Worm (Caenorhabditis elegans) whole organism, young adult: Measurements from ENCODE around the gene htrl-1.

ENCODE experiments used
- F23B12.7 ChIP-seq: sonication (generic microtip); optimal IDR thresholded peaks from 2 replicates; lab custom pipeline; 2017; ENCODE audit warnings: missing genetic modification characterization, mild to moderate bottlenecking, missing compliant biosample characterization, antibody characterized with exemption, moderate library complexity; ENCODE audit not compliant: insufficient read depth
- F33H1.4 ChIP-seq: fragments of 200-800 bp; sonication (Bioruptor generic); IDR thresholded peaks from 2 replicates; pipeline ENCODE4 v1.3.6; 2022; ENCODE audit warnings: missing genetic modification reagents, missing genetic modification characterization, missing compliant biosample characterization
- F37B4.10 ChIP-seq: fragments of 200-800 bp; sonication (Bioruptor generic); IDR thresholded peaks from 2 replicates; pipeline ENCODE4 v1.3.6; 2022; ENCODE audit warnings: missing genetic modification characterization, missing compliant biosample characterization
- F57C9.4 ChIP-seq: sonication (generic microtip); optimal IDR thresholded peaks from 2 replicates; lab custom pipeline; 2017; ENCODE audit warnings: mild to moderate bottlenecking, missing genetic modification characterization, missing compliant biosample characterization
- K11D2.4 ChIP-seq: fragments of 200-800 bp; sonication (Bioruptor generic); IDR thresholded peaks from 2 replicates; pipeline ENCODE4 v1.3.6; 2022; ENCODE audit warnings: missing genetic modification reagents, missing genetic modification characterization, missing compliant biosample characterization
- T07F8.4 ChIP-seq: sonication (generic microtip); optimal IDR thresholded peaks from 2 replicates; lab custom pipeline; 2016; ENCODE audit warnings: mild to moderate bottlenecking, missing genetic modification characterization, moderate library complexity, missing compliant biosample characterization
- Y53G8AR.9 ChIP-seq: fragments of 200-800 bp; sonication (Bioruptor generic); conservative IDR thresholded peaks from 2 replicates; pipeline ENCODE4 v1.3.6; 2022; ENCODE audit warnings: missing genetic modification reagents, missing genetic modification characterization, missing compliant biosample characterization
- ZK185.1 ChIP-seq: sonication (generic microtip); optimal IDR thresholded peaks from 2 replicates; lab custom pipeline; 2016; ENCODE audit warnings: mild to moderate bottlenecking, missing genetic modification characterization, missing compliant biosample characterization; ENCODE audit not compliant: poor library complexity, severe bottlenecking
- akir-1 ChIP-seq: fragments of 200-800 bp; sonication (Bioruptor generic); optimal IDR thresholded peaks from 2 replicates; lab custom pipeline; 2018; ENCODE audit warnings: mild to moderate bottlenecking, missing genetic modification characterization, moderate library complexity, missing compliant biosample characterization
- ama-1 ChIP-seq, 3 experiments: fragments of 150-350 bp in 1 of 3; sonication (generic microtip) in 2 of 3; optimal IDR thresholded peaks; 2 replicates each; lab custom pipeline; 2014 to 2018; ENCODE audit warnings: missing biosample characterization in 2 of 3, missing genetic modification characterization in 2 of 3, missing genetic modification reagents in 2 of 3
- aptf-3 ChIP-seq: fragments of 200-800 bp; sonication (Bioruptor generic); IDR thresholded peaks from 2 replicates; pipeline ENCODE4 v1.3.6; 2022; ENCODE audit warnings: missing genetic modification characterization, missing compliant biosample characterization
- athp-1 ChIP-seq: sonication (generic microtip); optimal IDR thresholded peaks from 2 replicates; lab custom pipeline; 2017; ENCODE audit warnings: mild to moderate bottlenecking, missing genetic modification characterization, missing compliant biosample characterization
- attf-5 ChIP-seq: fragments of 200-800 bp; sonication (Bioruptor generic); optimal IDR thresholded peaks from 2 replicates; lab custom pipeline; 2018; ENCODE audit warnings: mild to moderate bottlenecking, missing genetic modification characterization, missing compliant biosample characterization
- bed-1 ChIP-seq: fragments of 200-800 bp; sonication (Bioruptor generic); IDR thresholded peaks from 2 replicates; pipeline ENCODE4 v1.3.6; 2022; ENCODE audit warnings: missing genetic modification reagents, missing genetic modification characterization, missing compliant biosample characterization
- bed-2 ChIP-seq: fragments of 200-800 bp; sonication (Bioruptor generic); IDR thresholded peaks from 2 replicates; pipeline ENCODE4 v1.3.6; 2022; ENCODE audit warnings: missing genetic modification reagents, missing genetic modification characterization, missing compliant biosample characterization
- ceh-100 ChIP-seq: fragments of 200-800 bp; sonication (Bioruptor generic); IDR thresholded peaks from 2 replicates; pipeline ENCODE4 v1.3.6; 2022; ENCODE audit warnings: missing genetic modification reagents, missing genetic modification characterization, missing compliant biosample characterization
- ceh-27 ChIP-seq: fragments of 200-800 bp; sonication (Bioruptor generic); optimal IDR thresholded peaks from 2 replicates; lab custom pipeline; 2018; ENCODE audit warnings: mild to moderate bottlenecking, missing genetic modification characterization, moderate library complexity, missing compliant biosample characterization
- ceh-91 ChIP-seq: fragments of 200-800 bp; sonication (Bioruptor generic); IDR thresholded peaks from 2 replicates; pipeline ENCODE4 v1.3.6; 2022; ENCODE audit warnings: missing genetic modification reagents, missing genetic modification characterization, missing compliant biosample characterization
- die-1 ChIP-seq: sonication (generic microtip); optimal IDR thresholded peaks from 2 replicates; lab custom pipeline; 2016; ENCODE audit warnings: missing genotype, mild to moderate bottlenecking, missing genetic modification characterization, missing compliant biosample characterization
- dox-1 ChIP-seq: fragments of 200-800 bp; sonication (Bioruptor generic); IDR thresholded peaks from 2 replicates; pipeline ENCODE4 v1.3.6; 2022; ENCODE audit warnings: missing genetic modification reagents, missing genetic modification characterization, missing compliant biosample characterization
- efl-1 ChIP-seq: fragments of 150-350 bp; optimal IDR thresholded peaks from 2 replicates; lab custom pipeline; 2014; ENCODE audit warnings: missing biosample characterization, missing genetic modification reagents, missing genetic modification characterization
- fkh-3 ChIP-seq: sonication (generic microtip); optimal IDR thresholded peaks from 2 replicates; lab custom pipeline; 2016; ENCODE audit warnings: mild to moderate bottlenecking, missing genetic modification characterization, missing compliant biosample characterization
- gei-17 ChIP-seq: fragments of 200-800 bp; sonication (Bioruptor generic); optimal IDR thresholded peaks from 2 replicates; lab custom pipeline; 2018; ENCODE audit warnings: mild to moderate bottlenecking, missing genetic modification characterization, missing compliant biosample characterization
- him-1 ChIP-seq: sonication (generic microtip); optimal IDR thresholded peaks from 2 replicates; lab custom pipeline; 2016; ENCODE audit warnings: missing genotype, missing genetic modification reagents, missing genetic modification characterization, missing compliant biosample characterization
- hmg-20 ChIP-seq: fragments of 200-800 bp; sonication (Bioruptor generic); IDR thresholded peaks from 2 replicates; pipeline ENCODE4 v1.3.6; 2022; ENCODE audit warnings: missing genetic modification reagents, missing genetic modification characterization, missing compliant biosample characterization
- lin-26 ChIP-seq: fragments of 200-800 bp; sonication (Bioruptor generic); IDR thresholded peaks from 2 replicates; pipeline ENCODE4 v1.3.6; 2022; ENCODE audit warnings: missing genetic modification reagents, missing genetic modification characterization, missing compliant biosample characterization
- lin-40 ChIP-seq: sonication (generic microtip); optimal IDR thresholded peaks from 2 replicates; lab custom pipeline; 2016; ENCODE audit warnings: missing genetic modification characterization, mild to moderate bottlenecking, missing compliant biosample characterization, missing genotype, missing genetic modification reagents
- lin-54 ChIP-seq: fragments of 200-800 bp; sonication (Bioruptor generic); optimal IDR thresholded peaks from 2 replicates; lab custom pipeline; 2018; ENCODE audit warnings: mild to moderate bottlenecking, missing genetic modification characterization, missing compliant biosample characterization
- lsl-1 ChIP-seq: fragments of 200-800 bp; sonication (Bioruptor generic); optimal IDR thresholded peaks from 2 replicates; lab custom pipeline; 2018; ENCODE audit warnings: mild to moderate bottlenecking, missing genetic modification characterization, moderate library complexity, missing compliant biosample characterization
- madf-10 ChIP-seq: sonication (generic microtip); optimal IDR thresholded peaks from 2 replicates; lab custom pipeline; 2016; ENCODE audit warnings: mild to moderate bottlenecking, missing genetic modification characterization, missing compliant biosample characterization
- madf-8 ChIP-seq: fragments of 200-800 bp; sonication (Bioruptor generic); conservative IDR thresholded peaks from 2 replicates; pipeline ENCODE4 v1.3.6; 2022; ENCODE audit warnings: missing genetic modification reagents, missing genetic modification characterization, missing compliant biosample characterization
- mel-28 ChIP-seq: sonication (generic microtip); optimal IDR thresholded peaks from 2 replicates; lab custom pipeline; 2016; ENCODE audit warnings: borderline replicate concordance, mild to moderate bottlenecking, missing genetic modification characterization, missing compliant biosample characterization
- nfya-2 ChIP-seq: fragments of 200-800 bp; sonication (Bioruptor generic); IDR thresholded peaks from 2 replicates; pipeline ENCODE4 v1.3.6; 2022; ENCODE audit warnings: missing genetic modification reagents, missing genetic modification characterization, missing compliant biosample characterization
- nhr-120 ChIP-seq: fragments of 200-800 bp; sonication (Bioruptor generic); IDR thresholded peaks from 2 replicates; pipeline ENCODE4 v1.3.6; 2022; ENCODE audit warnings: missing genetic modification characterization, missing compliant biosample characterization
- nhr-179 ChIP-seq: sonication (generic microtip); optimal IDR thresholded peaks from 2 replicates; lab custom pipeline; 2016; ENCODE audit warnings: mild to moderate bottlenecking, missing genetic modification characterization, missing compliant biosample characterization
- nhr-80 ChIP-seq: sonication (generic microtip); optimal IDR thresholded peaks from 2 replicates; lab custom pipeline; 2016; ENCODE audit warnings: missing genetic modification characterization, missing compliant biosample characterization
- pbrm-1 ChIP-seq: fragments of 200-800 bp; sonication (Bioruptor generic); IDR thresholded peaks from 2 replicates; pipeline ENCODE4 v1.3.6; 2022; ENCODE audit warnings: missing genetic modification reagents, missing genetic modification characterization, missing compliant biosample characterization
- rpc-1 ChIP-seq, 2 experiments: fragments of 150-350 bp in 1 of 2; sonication (generic microtip) in 1 of 2; optimal IDR thresholded peaks; 2 replicates each; lab custom pipeline; 2014 to 2018; ENCODE audit warnings: missing biosample characterization in 1 of 2, missing genetic modification characterization in 1 of 2, missing genetic modification reagents in 1 of 2, missing genotype in 1 of 2
- snpc-4 ChIP-seq, 5 experiments: fragments of 150-350 bp in 1 of 5; sonication (generic microtip) in 4 of 5; optimal IDR thresholded peaks; 2 replicates each; lab custom pipeline; 2014 to 2018; ENCODE audit warnings: missing genetic modification characterization in 5 of 5, missing biosample characterization in 3 of 5, antibody characterized with exemption in 2 of 5, mild to moderate bottlenecking in 2 of 5, missing compliant biosample characterization in 2 of 5, missing genotype in 2 of 5, moderate library complexity in 2 of 5, missing genetic modification reagents in 1 of 5
- sptf-2 ChIP-seq: fragments of 200-800 bp; sonication (Bioruptor generic); optimal IDR thresholded peaks from 2 replicates; lab custom pipeline; 2018; ENCODE audit warnings: mild to moderate bottlenecking, missing genetic modification characterization, missing compliant biosample characterization
- tbp1 ChIP-seq: fragments of 200-800 bp; sonication (Bioruptor generic); optimal IDR thresholded peaks from 2 replicates; lab custom pipeline; 2018; ENCODE audit warnings: mild to moderate bottlenecking, missing genetic modification characterization, missing compliant biosample characterization
- zfh-2 ChIP-seq: fragments of 200-800 bp; sonication (Bioruptor generic); conservative IDR thresholded peaks from 2 replicates; pipeline ENCODE4 v1.3.6; 2022; ENCODE audit warnings: missing genetic modification reagents, missing genetic modification characterization, missing compliant biosample characterization
- ztf-26 ChIP-seq: sonication (generic microtip); optimal IDR thresholded peaks from 2 replicates; lab custom pipeline; 2017; ENCODE audit warnings: missing genetic modification characterization, missing compliant biosample characterization
- ztf-6 ChIP-seq: fragments of 200-800 bp; sonication (Bioruptor generic); IDR thresholded peaks from 2 replicates; pipeline ENCODE4 v1.3.6; 2022; ENCODE audit warnings: missing genetic modification reagents, missing genetic modification characterization, missing compliant biosample characterization

The htrl-1 gene

ce11 chrV:11533365-11533949 is 37.3 kb upstream of the htrl-1 start (continued):
- TF ChIP-seq F23B12.7 (tag; lab: Kevin White, UChicago) (no peak), F37B4.10 (GFP tag; lab: Robert Waterston, UW) (no peak), K11D2.4 (GFP tag; lab: Robert Waterston, UW) (0 out of 2 replicates have a peak, but pooled peaks have one; percentile 49)
- TF ChIP-seq, all 124 proteins: peak for 6

- TF ChIP-seq nhr-179 (tag; lab: Kevin White, UChicago) (no peak), bed-1 (GFP tag; lab: Robert Waterston, UW) (no peak), mel-28 (tag; lab: Kevin White, UChicago) (no peak), lin-40 (tag; lab: Kevin White, UChicago) (no peak), snpc-4 (GFP tag; optimal IDR thresholded peaks at IDR 0.05; lab: Kevin White, UChicago) (no peak), snpc-4 (tag; optimal IDR thresholded peaks at IDR 0.05; lab: Kevin White, UChicago) (no peak), ceh-100 (no peak), K11D2.4 (GFP tag; lab: Robert Waterston, UW) (no peak), rpc-1 (optimal IDR thresholded peaks at IDR 0.05; lab: Kevin White, UChicago) (no peak), rpc-1 (tag; optimal IDR thresholded peaks at IDR 0.05; lab: Kevin White, UChicago) (no peak), madf-10 (no peak), die-1 (tag; lab: Kevin White, UChicago) (no peak), tbp1 (GFP tag; lab: Kevin White, UChicago) (no peak), hmg-20 (GFP tag; lab: Robert Waterston, UW) (no peak), madf-8 (no peak), F33H1.4 (no peak), lin-54 (GFP tag; lab: Kevin White, UChicago) (no peak), nfya-2 (GFP tag; lab: Robert Waterston, UW) (no peak), nhr-120 (GFP tag; lab: Robert Waterston, UW) (0 out of 2 replicates have a peak, but pooled peaks have one; percentile 75), efl-1 (GFP tag; lab: Kevin White, UChicago) (no peak), ceh-27 (GFP tag; lab: Kevin White, UChicago) (peak; percentile 27), fkh-3 (tag; lab: Kevin White, UChicago) (no peak), athp-1 (tag; lab: Kevin White, UChicago) (no peak), nhr-80 (tag; lab: Kevin White, UChicago) (no peak), zfh-2 (GFP tag; lab: Robert Waterston, UW) (peak; percentile 82), dox-1 (no peak), bed-2 (GFP tag; lab: Robert Waterston, UW) (no peak), F57C9.4 (no peak), ztf-26 (no peak), sptf-2 (GFP tag; lab: Kevin White, UChicago) (no peak), ztf-6 (GFP tag; lab: Robert Waterston, UW) (no peak), gei-17 (GFP tag; lab: Kevin White, UChicago) (no peak), akir-1 (GFP tag; lab: Kevin White, UChicago) (peak; percentile 74), aptf-3 (no peak), pbrm-1 (GFP tag; lab: Robert Waterston, UW) (peak; percentile 49; the same call in 1 of the 2 replicates), Y53G8AR.9 (0 out of 2 replicates have a peak, but pooled peaks have one; percentile 19), ama-1 (optimal IDR thresholded peaks at IDR 0.05; lab: Kevin White, UChicago) (no peak), ama-1 (GFP tag; optimal IDR thresholded peaks at IDR 0.05; lab: Kevin White, UChicago) (no peak), attf-5 (GFP tag; lab: Kevin White, UChicago) (no peak), him-1 (tag; lab: Kevin White, UChicago) (no peak), lin-26 (GFP tag; lab: Robert Waterston, UW) (0 out of 2 replicates have a peak, but pooled peaks have one; percentile 17), lsl-1 (GFP tag; lab: Kevin White, UChicago) (no peak), T07F8.4 (tag; lab: Kevin White, UChicago) (no peak), ceh-91 (0 out of 2 replicates have a peak, but pooled peaks have one; percentile 23), ZK185.1 (tag; lab: Kevin White, UChicago) (no peak)
These were observed 36.8 kb upstream of the htrl-1 start for ce11 chrV:11532964-11533363.
